Worm (Caenorhabditis elegans): ENCODE results near the gene cap-2.

DNA sequence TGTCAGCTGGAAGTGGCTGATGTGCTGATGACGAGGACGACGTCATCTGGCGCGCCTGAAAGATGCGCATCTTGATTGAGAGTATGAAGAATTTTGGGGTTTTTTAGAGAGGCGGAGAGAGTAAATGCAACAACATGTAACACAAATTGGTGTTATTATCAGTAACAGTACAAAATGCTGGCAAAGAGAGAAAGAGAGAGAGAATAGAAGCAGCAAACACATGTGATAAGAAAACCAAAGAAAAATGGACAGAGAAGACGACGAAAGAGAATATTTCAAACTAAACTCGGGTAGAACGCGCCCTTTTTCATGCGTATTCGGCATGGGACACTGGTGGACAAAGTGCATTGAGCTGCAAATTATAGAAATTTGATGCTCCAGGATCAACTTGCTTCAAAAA is 8.2 kb upstream of the cap-2 start, which contains the start of gene M106.3:
- TF ChIP-seq pqm-1 (tag; optimal IDR thresholded peaks at IDR 0.05), result no peak
- TF ChIP-seq ceh-82 (tag; optimal IDR thresholded peaks at IDR 0.05), result no peak
- no peak for TF ChIP-seq nhr-47 (tag; optimal IDR thresholded peaks at IDR 0.05)
- TF ChIP-seq fos-1 (tag; optimal IDR thresholded peaks at IDR 0.05), result no peak
- TF ChIP-seq sptf-1 (tag; optimal IDR thresholded peaks at IDR 0.05), result no peak
- TF ChIP-seq fkh-10 (GFP tag; optimal IDR thresholded peaks at IDR 0.05), result no peak

Measured in whole organism, L1 larva.